Fruit fly (Drosophila melanogaster): ENCODE measurements around the gene stnA.
A peak's percentile ranks its signal among the peaks of the same experiment; 100 is the strongest.

Gene stnA

DNA sequence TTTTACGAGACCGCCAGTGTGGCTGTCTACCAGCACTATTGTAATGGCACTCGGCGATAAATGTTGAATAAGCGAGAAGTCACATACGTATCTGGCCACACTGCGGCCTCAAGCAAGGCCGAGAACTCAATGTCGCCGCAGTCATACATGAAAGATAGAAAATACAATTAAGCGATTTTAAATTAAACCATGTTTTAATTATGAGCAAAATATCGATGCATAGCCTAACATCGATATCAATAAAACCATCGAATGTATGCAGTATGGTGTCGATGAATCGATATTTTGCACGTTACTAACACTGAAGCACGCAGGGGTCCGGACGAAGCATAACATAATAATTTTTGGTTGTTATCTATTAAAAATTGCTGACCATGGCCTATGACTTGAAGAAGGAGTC is 8.8 kb upstream of the stnA start, which contains the start of the genes Rab21 and Coa7 (continued):
- TF ChIP-seq CG12659 (GFP tag; optimal IDR thresholded peaks at IDR 0.05) (peak; percentile 65), hbn (GFP tag; IDR thresholded peaks at IDR 0.05; ENCODE audit: partially characterized antibody) (peak; percentile 93), CG8944 (GFP tag; optimal IDR thresholded peaks at IDR 0.05) (no peak), CG15514 (GFP tag; optimal IDR thresholded peaks at IDR 0.05) (peak; percentile 91), GATAe (GFP tag; conservative IDR thresholded peaks at IDR 0.05) (0 out of 2 replicates have a peak, but pooled peaks have one; percentile 18), HLH4C (GFP tag; IDR thresholded peaks at IDR 0.05; ENCODE audit: partially characterized antibody) (peak; percentile 95), B-H2 (GFP tag; optimal IDR thresholded peaks at IDR 0.05) (no peak), CG3163 (GFP tag; optimal IDR thresholded peaks at IDR 0.05) (peak; percentile 20), lab (GFP tag; optimal IDR thresholded peaks at IDR 0.05) (peak; percentile 22), D19B (GFP tag; optimal IDR thresholded peaks at IDR 0.05) (no peak), sens (GFP tag) (peak; percentile 84), CG2199 (GFP tag; IDR thresholded peaks at IDR 0.05) (no peak), al (GFP tag; IDR thresholded peaks at IDR 0.05) (0 out of 2 replicates have a peak, but pooled peaks have one; percentile 8), CG14860 (GFP tag; IDR thresholded peaks at IDR 0.05; ENCODE audit: partially characterized antibody) (peak; percentile 96), maf-S (GFP tag; optimal IDR thresholded peaks at IDR 0.05) (no peak), CG42726 (GFP tag; IDR thresholded peaks at IDR 0.05; ENCODE audit: partially characterized antibody) (peak; percentile 94), esg (GFP tag; conservative IDR thresholded peaks at IDR 0.05) (no peak), grau (tag; optimal IDR thresholded peaks at IDR 0.05) (peak; percentile 24), Trl (optimal IDR thresholded peaks at IDR 0.05) (no peak), Trl (GFP tag; optimal IDR thresholded peaks at IDR 0.05) (no peak), CG8290 (GFP tag; optimal IDR thresholded peaks at IDR 0.05) (peak; percentile 81), CG8290 (tag; optimal IDR thresholded peaks at IDR 0.05) (peak; percentile 25 to 45), BEAF-32 (GFP tag; optimal IDR thresholded peaks at IDR 0.05) (peak; percentile 95), Sin3A (optimal IDR thresholded peaks at IDR 0.05) (peak; percentile 84), cg (GFP tag; optimal IDR thresholded peaks at IDR 0.05) (no peak), Dll (GFP tag; IDR thresholded peaks at IDR 0.05; ENCODE audit: partially characterized antibody) (peak; percentile 95), shn (GFP tag; optimal IDR thresholded peaks at IDR 0.05) (no peak), CG10979 (tag; optimal IDR thresholded peaks at IDR 0.05) (peak; percentile 15), CG34422 (GFP tag; IDR thresholded peaks at IDR 0.05) (no peak), Dbx (GFP tag; IDR thresholded peaks at IDR 0.05) (0 out of 3 replicates have a peak, but pooled peaks have one; percentile 56), CG7271 (tag; optimal IDR thresholded peaks at IDR 0.05) (no peak), CG16815 (GFP tag; optimal IDR thresholded peaks at IDR 0.05) (no peak), ind (GFP tag; optimal IDR thresholded peaks at IDR 0.05) (peak; percentile 21), YL-1 (GFP tag; optimal IDR thresholded peaks at IDR 0.05) (peak; percentile 22), Nf-YC (tag; optimal IDR thresholded peaks at IDR 0.05) (no peak), Asciz (GFP tag; optimal IDR thresholded peaks at IDR 0.05) (no peak), ems (GFP tag; optimal IDR thresholded peaks at IDR 0.05) (peak; percentile 27), Neu2 (GFP tag; optimal IDR thresholded peaks at IDR 0.05; ENCODE audit: borderline replicate concordance) (no peak), Camta (GFP tag; optimal IDR thresholded peaks at IDR 0.05) (peak; percentile 20), Gug (GFP tag; IDR thresholded peaks at IDR 0.05) (peak; percentile 17; the same call in 1 of the 4 replicates), CG9817 (tag; optimal IDR thresholded peaks at IDR 0.05) (peak; percentile 13), knrl (GFP tag; IDR thresholded peaks at IDR 0.05; ENCODE audit: partially characterized antibody) (peak; percentile 98), sna (GFP tag; IDR thresholded peaks at IDR 0.05; ENCODE audit: partially characterized antibody) (peak; percentile 90), CG34224 (GFP tag; IDR thresholded peaks at IDR 0.05; ENCODE audit: partially characterized antibody) (peak; percentile 93), CG14710 (tag; optimal IDR thresholded peaks at IDR 0.05) (peak; percentile 55), pfk (GFP tag; optimal IDR thresholded peaks at IDR 0.05) (no peak), Dad (GFP tag; optimal IDR thresholded peaks at IDR 0.05) (peak; percentile 6), C15 (GFP tag; IDR thresholded peaks at IDR 0.05) (no peak), CG1529 (GFP tag; optimal IDR thresholded peaks at IDR 0.05) (no peak), Hmr (GFP tag; optimal IDR thresholded peaks at IDR 0.05) (peak; percentile 64), Elba2 (GFP tag; optimal IDR thresholded peaks at IDR 0.05) (peak; percentile 24)
